Worm (Caenorhabditis elegans) whole organism, young adult: ENCODE measurements around the gene M151.1.

Source experiments
- Y53F4B.3 ChIP-seq: fragments of 200-800 bp; sonication (Bioruptor generic); IDR thresholded peaks from 2 replicates; pipeline ENCODE4 v1.3.6; 2022; ENCODE audit warnings: missing genetic modification reagents, missing genetic modification characterization, missing compliant biosample characterization
- athp-1 ChIP-seq: sonication (generic microtip); optimal IDR thresholded peaks from 2 replicates; lab custom pipeline; 2017; ENCODE audit warnings: mild to moderate bottlenecking, missing genetic modification characterization, missing compliant biosample characterization
- die-1 ChIP-seq: sonication (generic microtip); optimal IDR thresholded peaks from 2 replicates; lab custom pipeline; 2016; ENCODE audit warnings: missing genotype, mild to moderate bottlenecking, missing genetic modification characterization, missing compliant biosample characterization
- dox-1 ChIP-seq: fragments of 200-800 bp; sonication (Bioruptor generic); IDR thresholded peaks from 2 replicates; pipeline ENCODE4 v1.3.6; 2022; ENCODE audit warnings: missing genetic modification reagents, missing genetic modification characterization, missing compliant biosample characterization
- hlh-26 ChIP-seq: fragments of 200-800 bp; sonication (Bioruptor generic); conservative IDR thresholded peaks from 2 replicates; pipeline ENCODE4 v1.3.6; 2022; ENCODE audit warnings: missing genetic modification reagents, missing genetic modification characterization, missing compliant biosample characterization
- let-526 ChIP-seq: fragments of 200-800 bp; sonication (Bioruptor generic); IDR thresholded peaks from 2 replicates; pipeline ENCODE4 v1.3.6; 2022; ENCODE audit warnings: missing genetic modification reagents, missing genetic modification characterization, missing compliant biosample characterization
- lin-35 ChIP-seq, 3 experiments: fragments of 150-350 bp in 2 of 3; sonication (generic microtip) in 1 of 3; optimal IDR thresholded peaks; 2 replicates each; lab custom pipeline; 2014 to 2018; ENCODE audit warnings: missing biosample characterization in 3 of 3, missing genetic modification characterization in 3 of 3, missing genetic modification reagents in 3 of 3
- lin-54 ChIP-seq: fragments of 200-800 bp; sonication (Bioruptor generic); optimal IDR thresholded peaks from 2 replicates; lab custom pipeline; 2018; ENCODE audit warnings: mild to moderate bottlenecking, missing genetic modification characterization, missing compliant biosample characterization
- snpc-1.1 ChIP-seq: sonication (generic microtip); optimal IDR thresholded peaks from 2 replicates; lab custom pipeline; 2017; ENCODE audit warnings: missing genetic modification characterization, mild to moderate bottlenecking, missing compliant biosample characterization, antibody characterized with exemption, moderate library complexity, missing genotype, missing genetic modification reagents; ENCODE audit not compliant: insufficient read depth
- zfh-2 ChIP-seq: fragments of 200-800 bp; sonication (Bioruptor generic); conservative IDR thresholded peaks from 2 replicates; pipeline ENCODE4 v1.3.6; 2022; ENCODE audit warnings: missing genetic modification reagents, missing genetic modification characterization, missing compliant biosample characterization
- ztf-22 ChIP-seq: fragments of 200-800 bp; sonication (Bioruptor generic); optimal IDR thresholded peaks from 2 replicates; lab custom pipeline; 2018; ENCODE audit warnings: mild to moderate bottlenecking, missing genetic modification characterization, moderate library complexity, missing compliant biosample characterization

- TF ChIP-seq ztf-22 (GFP tag; lab: Kevin White, UChicago), result no peak
- TF ChIP-seq hlh-26 (GFP tag; lab: Robert Waterston, UW), result no peak
- TF ChIP-seq dox-1, result no peak
- no peak for TF ChIP-seq die-1 (tag; lab: Kevin White, UChicago)
- no peak for TF ChIP-seq lin-35 (GFP tag; optimal IDR thresholded peaks at IDR 0.05; lab: Kevin White, UChicago)
- no peak for TF ChIP-seq lin-54
- no peak for TF ChIP-seq snpc-1.1 (tag; lab: Kevin White, UChicago)
- no peak for TF ChIP-seq let-526 (GFP tag; lab: Robert Waterston, UW)
- no peak for TF ChIP-seq zfh-2 (GFP tag; lab: Robert Waterston, UW)
- TF ChIP-seq Y53F4B.3 (GFP tag; lab: Robert Waterston, UW), result no peak
- TF ChIP-seq athp-1 (tag; lab: Kevin White, UChicago), result no peak
Observed at ce11 chrII:3673493-3673892, 32.2 kb downstream of the M151.1 start, which contains the start of gene sea-1.
